Worm (Caenorhabditis elegans) whole organism, L1 larva: ENCODE measurements around the gene T26A8.3.

Experiments used
- C34B4.2 ChIP-seq: sonication (generic microtip); optimal IDR thresholded peaks from 2 replicates; lab custom pipeline; 2017; ENCODE audit warnings: mild to moderate bottlenecking, missing genetic modification characterization, missing compliant biosample characterization
- F16B12.6 ChIP-seq: fragments of 150-350 bp; optimal IDR thresholded peaks from 2 replicates; lab custom pipeline; 2014; ENCODE audit warnings: missing biosample characterization, missing genetic modification characterization
- Y116A8C.19 ChIP-seq: sonication (generic microtip); optimal IDR thresholded peaks from 2 replicates; lab custom pipeline; 2016; ENCODE audit warnings: missing compliant biosample characterization, missing genetic modification characterization, borderline replicate concordance
- alr-1 ChIP-seq: fragments of 200-800 bp; sonication (Bioruptor generic); optimal IDR thresholded peaks from 2 replicates; lab custom pipeline; 2018; ENCODE audit warnings: borderline replicate concordance, mild to moderate bottlenecking, missing genetic modification characterization, missing compliant biosample characterization
- ama-1 ChIP-seq: fragments of 150-350 bp; optimal IDR thresholded peaks from 2 replicates; lab custom pipeline; 2014
- blmp-1 ChIP-seq: fragments of 150-350 bp; optimal IDR thresholded peaks from 2 replicates; lab custom pipeline; 2014; ENCODE audit warnings: missing biosample characterization, missing genetic modification characterization
- ceh-82 ChIP-seq, 3 experiments: fragments of 150-350 bp in 1 of 3; sonication (generic microtip) in 2 of 3; optimal IDR thresholded peaks; 2 replicates each; lab custom pipeline; 2014 to 2017; ENCODE audit warnings: missing biosample characterization in 3 of 3, missing genetic modification characterization in 3 of 3
- ceh-88 ChIP-seq: fragments of 200-800 bp; sonication (Bioruptor generic); IDR thresholded peaks from 2 replicates; pipeline ENCODE4 v1.3.6; 2022; ENCODE audit warnings: missing genetic modification characterization, missing compliant biosample characterization
- dpl-1 ChIP-seq, 3 experiments: fragments of 150-350 bp in 2 of 3; sonication (generic microtip) in 1 of 3; optimal IDR thresholded peaks; 2 replicates each; lab custom pipeline; 2014 to 2017; ENCODE audit warnings: missing biosample characterization in 3 of 3, missing genetic modification characterization in 3 of 3, missing genetic modification reagents in 3 of 3
- efl-3 ChIP-seq: fragments of 200-800 bp; sonication (Bioruptor generic); optimal IDR thresholded peaks from 2 replicates; lab custom pipeline; 2018; ENCODE audit warnings: mild to moderate bottlenecking, missing genetic modification characterization, missing compliant biosample characterization
- egl-13 ChIP-seq: sonication (generic microtip); optimal IDR thresholded peaks from 2 replicates; lab custom pipeline; 2016; ENCODE audit warnings: missing genotype, missing genetic modification reagents, missing genetic modification characterization, missing compliant biosample characterization
- egl-27 ChIP-seq, 2 experiments: fragments of 150-350 bp in 1 of 2; sonication (generic microtip); optimal IDR thresholded peaks; 3 replicates each; lab custom pipeline; 2017 to 2018; ENCODE audit warnings: missing biosample characterization in 2 of 2, missing genetic modification characterization in 2 of 2, missing genetic modification reagents in 2 of 2
- elt-2 ChIP-seq: sonication (generic microtip); optimal IDR thresholded peaks from 2 replicates; lab custom pipeline; 2016; ENCODE audit warnings: missing genetic modification characterization, mild to moderate bottlenecking, inconsistent platforms, missing compliant biosample characterization, missing genetic modification reagents
- elt-3 ChIP-seq, 6 experiments: fragments of 150-350 bp in 1 of 6; sonication (generic microtip); optimal IDR thresholded peaks; 2 replicates each; lab custom pipeline; 2017 to 2018; ENCODE audit warnings: missing biosample characterization in 6 of 6, missing genetic modification characterization in 6 of 6, inconsistent platforms in 1 of 6
- ets-5 ChIP-seq: fragments of 200-800 bp; sonication (Bioruptor generic); IDR thresholded peaks from 2 replicates; pipeline ENCODE4 v1.3.6; 2022; ENCODE audit warnings: missing genetic modification characterization, missing compliant biosample characterization
- fkh-10 ChIP-seq: sonication (generic microtip); optimal IDR thresholded peaks from 2 replicates; lab custom pipeline; 2017; ENCODE audit warnings: missing biosample characterization, missing genetic modification reagents, missing genetic modification characterization
- fkh-4 ChIP-seq: sonication (generic microtip); optimal IDR thresholded peaks from 2 replicates; lab custom pipeline; 2016; ENCODE audit warnings: missing compliant biosample characterization, missing genetic modification characterization, borderline replicate concordance
- fkh-8 ChIP-seq: sonication (generic microtip); optimal IDR thresholded peaks from 2 replicates; lab custom pipeline; 2016; ENCODE audit warnings: mild to moderate bottlenecking, missing genetic modification characterization, missing compliant biosample characterization
- hpl-2 ChIP-seq: fragments of 150-350 bp; optimal IDR thresholded peaks from 2 replicates; lab custom pipeline; 2014; ENCODE audit warnings: missing biosample characterization, missing genetic modification reagents, missing genetic modification characterization
- irx-1 ChIP-seq: sonication (generic microtip); optimal IDR thresholded peaks from 2 replicates; lab custom pipeline; 2016; ENCODE audit warnings: missing genetic modification characterization, missing compliant biosample characterization
- jun-1 ChIP-seq: fragments of 150-350 bp; optimal IDR thresholded peaks from 2 replicates; lab custom pipeline; 2014; ENCODE audit warnings: missing biosample characterization, missing genetic modification reagents, missing genetic modification characterization
- lin-14 ChIP-seq: fragments of 200-800 bp; sonication (Bioruptor generic); optimal IDR thresholded peaks from 2 replicates; lab custom pipeline; 2018; ENCODE audit warnings: mild to moderate bottlenecking, missing genetic modification characterization, moderate library complexity, missing compliant biosample characterization
- lin-35 ChIP-seq, 2 experiments: fragments of 150-350 bp; optimal IDR thresholded peaks; 2 replicates each; lab custom pipeline; 2014; ENCODE audit warnings: missing biosample characterization in 2 of 2, missing genetic modification characterization in 2 of 2, missing genetic modification reagents in 2 of 2
- lin-39 ChIP-seq: fragments of 150-350 bp; optimal IDR thresholded peaks from 2 replicates; lab custom pipeline; 2014; ENCODE audit warnings: missing biosample characterization, missing genetic modification reagents, missing genetic modification characterization
- lir-3 ChIP-seq: sonication (generic microtip); optimal IDR thresholded peaks from 2 replicates; lab custom pipeline; 2016; ENCODE audit warnings: mild to moderate bottlenecking, missing genetic modification characterization, moderate library complexity, missing compliant biosample characterization; ENCODE audit not compliant: poor library complexity
- lsy-2 ChIP-seq, 2 experiments: fragments of 150-350 bp; optimal IDR thresholded peaks; 2 replicates each; lab custom pipeline; 2014; ENCODE audit warnings: missing biosample characterization in 2 of 2, missing genetic modification characterization in 2 of 2
- mab-9 ChIP-seq: fragments of 200-800 bp; sonication (Bioruptor generic); IDR thresholded peaks from 2 replicates; pipeline ENCODE4 v1.3.6; 2022; ENCODE audit warnings: missing genetic modification reagents, missing genetic modification characterization, missing compliant biosample characterization
- mep-1 ChIP-seq: fragments of 150-350 bp; optimal IDR thresholded peaks from 2 replicates; lab custom pipeline; 2014; ENCODE audit warnings: missing biosample characterization, missing genetic modification characterization
- nhr-11 ChIP-seq: fragments of 150-350 bp; optimal IDR thresholded peaks from 2 replicates; lab custom pipeline; 2014; ENCODE audit warnings: missing biosample characterization, missing genetic modification characterization
- nhr-19 ChIP-seq: fragments of 200-800 bp; sonication (Bioruptor generic); conservative IDR thresholded peaks from 2 replicates; pipeline ENCODE4 v1.3.6; 2022; ENCODE audit warnings: missing genetic modification characterization, missing compliant biosample characterization
- nhr-28 ChIP-seq: fragments of 150-350 bp; optimal IDR thresholded peaks from 2 replicates; lab custom pipeline; 2014; ENCODE audit warnings: missing biosample characterization, missing genetic modification characterization
- nhr-47 ChIP-seq: sonication (generic microtip); optimal IDR thresholded peaks from 2 replicates; lab custom pipeline; 2016; ENCODE audit warnings: mild to moderate bottlenecking, missing genetic modification characterization, moderate library complexity, missing compliant biosample characterization
- nhr-77 ChIP-seq: fragments of 150-350 bp; optimal IDR thresholded peaks from 2 replicates; lab custom pipeline; 2014; ENCODE audit warnings: missing biosample characterization, missing genetic modification characterization
- nhr-84 ChIP-seq: sonication (generic microtip); optimal IDR thresholded peaks from 2 replicates; lab custom pipeline; 2017; ENCODE audit warnings: missing biosample characterization, missing genetic modification characterization
- nhr-90 ChIP-seq: sonication (generic microtip); optimal IDR thresholded peaks from 2 replicates; lab custom pipeline; 2016; ENCODE audit warnings: mild to moderate bottlenecking, missing genetic modification characterization, missing compliant biosample characterization; ENCODE audit not compliant: poor library complexity
- pag-3 ChIP-seq: sonication (generic microtip); optimal IDR thresholded peaks from 2 replicates; lab custom pipeline; 2017; ENCODE audit warnings: missing genetic modification characterization, mild to moderate bottlenecking, missing compliant biosample characterization, antibody characterized with exemption, borderline replicate concordance; ENCODE audit not compliant: insufficient read depth
- rnt-1 ChIP-seq: sonication (generic microtip); optimal IDR thresholded peaks from 2 replicates; lab custom pipeline; 2016; ENCODE audit warnings: mild to moderate bottlenecking, missing genetic modification characterization, moderate library complexity, missing compliant biosample characterization
- skn-1 ChIP-seq: fragments of 150-350 bp; optimal IDR thresholded peaks from 2 replicates; lab custom pipeline; 2014; ENCODE audit warnings: missing biosample characterization, missing genetic modification characterization
- snpc-4 ChIP-seq: fragments of 150-350 bp; optimal IDR thresholded peaks from 2 replicates; lab custom pipeline; 2014; ENCODE audit warnings: missing biosample characterization, missing genetic modification characterization
- sox-4 ChIP-seq: sonication (generic microtip); optimal IDR thresholded peaks from 2 replicates; lab custom pipeline; 2016; ENCODE audit warnings: missing genetic modification characterization, missing compliant biosample characterization
- sptf-1 ChIP-seq: fragments of 150-350 bp; optimal IDR thresholded peaks from 2 replicates; lab custom pipeline; 2014; ENCODE audit warnings: missing biosample characterization, missing genetic modification characterization
- tbx-2 ChIP-seq: sonication (generic microtip); optimal IDR thresholded peaks from 2 replicates; lab custom pipeline; 2016; ENCODE audit warnings: missing genetic modification characterization, missing compliant biosample characterization
- tlp-1 ChIP-seq: fragments of 150-350 bp; optimal IDR thresholded peaks from 2 replicates; lab custom pipeline; 2014; ENCODE audit warnings: missing biosample characterization, missing genetic modification characterization
- unc-30 ChIP-seq: sonication (generic microtip); optimal IDR thresholded peaks from 2 replicates; lab custom pipeline; 2017; ENCODE audit warnings: missing biosample characterization, missing genetic modification characterization
- unc-62 ChIP-seq: fragments of 150-350 bp; optimal IDR thresholded peaks from 2 replicates; lab custom pipeline; 2014; ENCODE audit warnings: missing biosample characterization, missing genetic modification reagents, missing genetic modification characterization
- unc-86 ChIP-seq: sonication (generic microtip); optimal IDR thresholded peaks from 2 replicates; lab custom pipeline; 2016; ENCODE audit warnings: missing genetic modification characterization, missing compliant biosample characterization
- vab-15 ChIP-seq: sonication (generic microtip); optimal IDR thresholded peaks from 2 replicates; lab custom pipeline; 2017; ENCODE audit warnings: missing genotype, mild to moderate bottlenecking, missing genetic modification characterization, missing compliant biosample characterization
- xbp-1 ChIP-seq: sonication (generic microtip); optimal IDR thresholded peaks from 2 replicates; lab custom pipeline; 2016; ENCODE audit warnings: missing genetic modification characterization, missing compliant biosample characterization
- zip-4 ChIP-seq: fragments of 200-800 bp; sonication (Bioruptor generic); optimal IDR thresholded peaks from 2 replicates; lab custom pipeline; 2018; ENCODE audit warnings: mild to moderate bottlenecking, missing genetic modification characterization, moderate library complexity, missing compliant biosample characterization
- ztf-11 ChIP-seq, 2 experiments: sonication (generic microtip); optimal IDR thresholded peaks; 2 replicates each; lab custom pipeline; 2016 to 2017; ENCODE audit warnings: missing genetic modification characterization in 2 of 2, missing biosample characterization in 1 of 2, missing compliant biosample characterization in 1 of 2
- ztf-4 ChIP-seq: fragments of 150-350 bp; optimal IDR thresholded peaks from 2 replicates; lab custom pipeline; 2014; ENCODE audit warnings: missing biosample characterization, missing genetic modification characterization

The T26A8.3 gene

DNA sequence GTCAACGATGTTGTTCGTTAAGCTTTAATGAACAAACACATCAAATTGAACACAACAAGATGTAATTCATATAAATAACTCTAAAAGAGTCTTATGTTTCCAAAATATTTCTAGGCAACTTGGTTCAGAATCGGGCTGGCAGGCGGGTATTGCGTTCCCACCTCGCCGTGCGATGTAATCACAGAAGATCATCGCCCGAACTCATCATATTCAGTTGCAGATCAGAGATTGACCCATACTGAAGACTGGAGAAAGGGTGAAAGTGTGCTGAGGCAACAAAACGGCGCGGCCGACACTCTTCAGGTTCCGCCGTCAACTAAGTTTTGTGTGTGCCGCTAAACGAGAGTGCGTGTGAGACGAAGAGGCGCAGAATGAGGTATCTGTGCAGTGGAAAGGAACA lies 2.1 kb upstream of the T26A8.3 start (continued):
- TF ChIP-seq unc-30 (no peak), mep-1 (tag; lab: Kevin White, UChicago) (peak; percentile 76), ets-5 (GFP tag; lab: Robert Waterston, UW) (no peak), hpl-2 (GFP tag; lab: Kevin White, UChicago) (peak; percentile 77), efl-3 (GFP tag; lab: Kevin White, UChicago) (peak; percentile 20), nhr-47 (peak; percentile 92), irx-1 (peak; percentile 80), ceh-82 (tag; optimal IDR thresholded peaks at IDR 0.05; lab: Kevin White, UChicago) (peak; percentile 71 to 78 (median 71)), sptf-1 (tag; lab: Kevin White, UChicago) (no peak), fkh-10 (GFP tag; lab: Kevin White, UChicago) (no peak), nhr-28 (tag; lab: Kevin White, UChicago) (no peak), fkh-8 (tag; lab: Kevin White, UChicago) (peak; percentile 76), ztf-4 (tag; lab: Kevin White, UChicago) (peak; percentile 46), pag-3 (tag; lab: Kevin White, UChicago) (no peak), tbx-2 (tag; lab: Kevin White, UChicago) (peak; percentile 85), unc-86 (tag; lab: Kevin White, UChicago) (peak; percentile 69), nhr-77 (tag; lab: Kevin White, UChicago) (peak; percentile 65), F16B12.6 (tag; lab: Kevin White, UChicago) (no peak), ztf-11 (tag; optimal IDR thresholded peaks at IDR 0.05; lab: Kevin White, UChicago) (peak in 1 of 2 experiments; percentile 80), nhr-11 (tag; lab: Kevin White, UChicago) (peak; percentile 44), elt-2 (tag; lab: Kevin White, UChicago) (peak; percentile 84), alr-1 (tag; lab: Kevin White, UChicago) (no peak), elt-3 (tag; optimal IDR thresholded peaks at IDR 0.05; lab: Kevin White, UChicago) (peak in 2 of 6 experiments; percentile 19 to 66), mab-9 (GFP tag; lab: Robert Waterston, UW) (peak; percentile 28; the same call in 1 of the 2 replicates), lin-35 (GFP tag; optimal IDR thresholded peaks at IDR 0.05; lab: Kevin White, UChicago) (peak; percentile 55 to 79), tlp-1 (tag; lab: Kevin White, UChicago) (no peak), unc-62 (GFP tag; lab: Kevin White, UChicago) (no peak), nhr-84 (tag; lab: Kevin White, UChicago) (no peak), C34B4.2 (tag; lab: Kevin White, UChicago) (no peak), lir-3 (peak; percentile 56), lin-14 (GFP tag; lab: Kevin White, UChicago) (peak; percentile 97), nhr-19 (GFP tag; lab: Robert Waterston, UW) (peak; percentile 92), lsy-2 (tag; optimal IDR thresholded peaks at IDR 0.05; lab: Kevin White, UChicago) (peak; percentile 84 to 87), rnt-1 (tag; lab: Kevin White, UChicago) (peak; percentile 93), ama-1 (lab: Kevin White, UChicago) (peak; percentile 92), lin-39 (tag; lab: Kevin White, UChicago) (peak; percentile 63), nhr-90 (tag; lab: Kevin White, UChicago) (peak; percentile 94), egl-13 (peak; percentile 62), snpc-4 (peak; percentile 99), xbp-1 (tag; lab: Kevin White, UChicago) (peak; percentile 84), zip-4 (GFP tag; lab: Kevin White, UChicago) (peak; percentile 78), fkh-4 (tag; lab: Kevin White, UChicago) (no peak), Y116A8C.19 (no peak), ceh-88 (GFP tag; lab: Robert Waterston, UW) (peak; percentile 73; the same call in 1 of the 2 replicates), skn-1 (tag; lab: Kevin White, UChicago) (peak; percentile 49), vab-15 (tag; lab: Kevin White, UChicago) (no peak), dpl-1 (GFP tag; optimal IDR thresholded peaks at IDR 0.05; lab: Kevin White, UChicago) (peak; percentile 47 to 54 (median 50)), egl-27 (tag; optimal IDR thresholded peaks at IDR 0.05; lab: Kevin White, UChicago) (peak; percentile 11 to 54), jun-1 (peak; percentile 68), sox-4 (tag; lab: Kevin White, UChicago) (peak; percentile 44), blmp-1 (tag; lab: Kevin White, UChicago) (peak; percentile 71)
